Worm (Caenorhabditis elegans) whole organism, early embryonic: ENCODE measurements around the gene ZK688.11.

Experiments
- aly-1 ChIP-seq: sonication (generic microtip); optimal IDR thresholded peaks from 2 replicates; lab custom pipeline; 2016; ENCODE audit warnings: missing genetic modification characterization, missing compliant biosample characterization
- ama-1 ChIP-seq: fragments of 150-350 bp; optimal IDR thresholded peaks from 2 replicates; lab custom pipeline; 2014
- ceh-13 ChIP-seq: fragments of 200-800 bp; sonication (Bioruptor generic); optimal IDR thresholded peaks from 2 replicates; lab custom pipeline; 2018; ENCODE audit warnings: mild to moderate bottlenecking, missing genetic modification characterization, missing compliant biosample characterization
- ets-7 ChIP-seq: sonication (generic microtip); optimal IDR thresholded peaks from 2 replicates; lab custom pipeline; 2016; ENCODE audit warnings: missing genotype, missing genetic modification characterization, missing compliant biosample characterization
- hmg-4 ChIP-seq: fragments of 200-800 bp; sonication (Bioruptor generic); optimal IDR thresholded peaks from 2 replicates; lab custom pipeline; 2018; ENCODE audit warnings: mild to moderate bottlenecking, missing genetic modification characterization, missing compliant biosample characterization
- tbx-37 ChIP-seq: fragments of 200-800 bp; sonication (Bioruptor generic); conservative IDR thresholded peaks from 2 replicates; pipeline ENCODE4 v1.3.6; 2022; ENCODE audit warnings: missing genetic modification reagents, missing genetic modification characterization, missing compliant biosample characterization

- TF ChIP-seq tbx-37 (no peak), hmg-4 (GFP tag; lab: Kevin White, UChicago) (no peak), ama-1 (lab: Kevin White, UChicago) (no peak), ets-7 (no peak), ceh-13 (GFP tag; lab: Kevin White, UChicago) (no peak), aly-1 (tag; lab: Kevin White, UChicago) (no peak)
Observed at ce11 chrIII:7892333-7892732, 7.6 kb upstream of the ZK688.11 start.
